Fruit fly (Drosophila melanogaster) whole organism, embryonic: Measurements from ENCODE around the gene mirr.

ENCODE experiments used
- Asciz ChIP-seq: fragments of 200-800 bp; sonication (Bioruptor generic); optimal IDR thresholded peaks from 2 replicates; lab custom pipeline; 2017; ENCODE audit warnings: missing biosample characterization, mild to moderate bottlenecking, missing genetic modification characterization, missing genetic modification reagents
- B-H2 ChIP-seq: fragments of 200-800 bp; sonication (Bioruptor generic); optimal IDR thresholded peaks from 2 replicates; lab custom pipeline; 2018; ENCODE audit warnings: missing biosample characterization, mild to moderate bottlenecking, missing genetic modification characterization
- BEAF-32 ChIP-seq: fragments of 200-800 bp; sonication (Bioruptor generic); optimal IDR thresholded peaks from 3 replicates; lab custom pipeline; 2017; ENCODE audit warnings: missing biosample characterization, missing genetic modification characterization, mild to moderate bottlenecking, moderate library complexity, missing genetic modification reagents
- Blimp-1 ChIP-seq: fragments of 200-800 bp; sonication (Bioruptor generic); optimal IDR thresholded peaks from 3 replicates; lab custom pipeline; 2018; ENCODE audit warnings: missing biosample characterization, missing genetic modification characterization, mild to moderate bottlenecking, moderate library complexity, missing genetic modification reagents
- C15 ChIP-seq: fragments of 200-800 bp; sonication (Bioruptor generic); IDR thresholded peaks from 3 replicates; pipeline ENCODE4 v1.3.6; 2022; ENCODE audit warnings: missing biosample characterization, missing genetic modification characterization
- CG1024 ChIP-seq: fragments of 200-800 bp; sonication (Bioruptor generic); IDR thresholded peaks from 2 replicates; pipeline ENCODE4 v1.3.6; 2022; ENCODE audit warnings: missing biosample characterization, missing genetic modification characterization
- CG11398 ChIP-seq: fragments of 200-800 bp; sonication (Bioruptor generic); optimal IDR thresholded peaks from 2 replicates; lab custom pipeline; 2016; ENCODE audit warnings: missing biosample characterization, missing genetic modification characterization
- CG11723 ChIP-seq: fragments of 200-800 bp; sonication (Bioruptor generic); optimal IDR thresholded peaks from 2 replicates; lab custom pipeline; 2017; ENCODE audit warnings: missing biosample characterization, mild to moderate bottlenecking, missing genetic modification characterization
- CG12299 ChIP-seq: fragments of 200-800 bp; sonication (Bioruptor generic); optimal IDR thresholded peaks from 2 replicates; lab custom pipeline; 2018; ENCODE audit warnings: missing biosample characterization, mild to moderate bottlenecking, missing genetic modification characterization
- CG12769 ChIP-seq: fragments of 200-800 bp; sonication (Bioruptor generic); optimal IDR thresholded peaks from 2 replicates; lab custom pipeline; 2019; ENCODE audit warnings: missing biosample characterization, mild to moderate bottlenecking, missing genetic modification characterization, moderate library complexity
- CG14667 ChIP-seq: fragments of 200-800 bp; sonication (Bioruptor generic); IDR thresholded peaks from 2 replicates; pipeline ENCODE4 v1.3.6; 2022; ENCODE audit warnings: missing biosample characterization, missing genetic modification characterization
- CG14965 ChIP-seq: fragments of 200-800 bp; sonication (Bioruptor generic); optimal IDR thresholded peaks from 2 replicates; lab custom pipeline; 2016; ENCODE audit warnings: missing biosample characterization, missing genetic modification characterization, borderline replicate concordance
- CG17802 ChIP-seq: fragments of 200-800 bp; sonication (Bioruptor generic); optimal IDR thresholded peaks from 2 replicates; lab custom pipeline; 2018; ENCODE audit warnings: missing biosample characterization, mild to moderate bottlenecking, missing genetic modification characterization, moderate library complexity
- CG18599 ChIP-seq: fragments of 200-800 bp; sonication (Bioruptor generic); optimal IDR thresholded peaks from 3 replicates; lab custom pipeline; 2017; ENCODE audit warnings: missing biosample characterization, missing genetic modification characterization, mild to moderate bottlenecking, moderate library complexity, missing genetic modification reagents
- CG5953 ChIP-seq: fragments of 200-800 bp; sonication (Bioruptor generic); IDR thresholded peaks from 2 replicates; pipeline ENCODE4 v1.3.6; 2022; ENCODE audit warnings: missing biosample characterization, missing genetic modification characterization
- CG7963 ChIP-seq: fragments of 200-800 bp; sonication (Bioruptor generic); IDR thresholded peaks from 3 replicates; pipeline ENCODE4 v1.3.6; 2022; ENCODE audit warnings: missing biosample characterization, missing genetic modification characterization; ENCODE audit not compliant: partially characterized antibody
- CG8765 ChIP-seq: fragments of 200-800 bp; sonication (Bioruptor generic); IDR thresholded peaks from 2 replicates; pipeline ENCODE4 v1.3.6; 2022; ENCODE audit warnings: missing biosample characterization, missing genetic modification characterization
- CG9437 ChIP-seq: fragments of 200-800 bp; sonication (Bioruptor generic); optimal IDR thresholded peaks from 2 replicates; lab custom pipeline; 2018; ENCODE audit warnings: missing biosample characterization, mild to moderate bottlenecking, missing genetic modification characterization
- CG9817 ChIP-seq: fragments of 200-800 bp; sonication (Bioruptor generic); optimal IDR thresholded peaks from 2 replicates; lab custom pipeline; 2018; ENCODE audit warnings: missing biosample characterization, mild to moderate bottlenecking, missing genetic modification characterization, moderate library complexity
- Dip3 ChIP-seq: fragments of 200-800 bp; sonication (Bioruptor generic); optimal IDR thresholded peaks from 3 replicates; lab custom pipeline; 2016; ENCODE audit warnings: missing biosample characterization, missing genetic modification characterization
- Ets97D ChIP-seq: fragments of 200-800 bp; sonication (Bioruptor generic); optimal IDR thresholded peaks from 3 replicates; lab custom pipeline; 2016; ENCODE audit warnings: missing biosample characterization, missing genetic modification characterization
- Fer1 ChIP-seq: fragments of 200-800 bp; sonication (Bioruptor generic); optimal IDR thresholded peaks from 2 replicates; lab custom pipeline; 2017; ENCODE audit warnings: missing biosample characterization, mild to moderate bottlenecking, missing genetic modification characterization
- Fer2 ChIP-seq: fragments of 200-800 bp; sonication (Bioruptor generic); optimal IDR thresholded peaks from 2 replicates; lab custom pipeline; 2018; ENCODE audit warnings: missing biosample characterization, mild to moderate bottlenecking, missing genetic modification characterization, moderate library complexity
- Hand ChIP-seq: fragments of 200-800 bp; sonication (Bioruptor generic); optimal IDR thresholded peaks from 2 replicates; lab custom pipeline; 2017; ENCODE audit warnings: mild to moderate bottlenecking, missing biosample characterization, missing genetic modification reagents, missing genetic modification characterization
- Hr3 ChIP-seq: fragments of 200-800 bp; sonication (Bioruptor generic); optimal IDR thresholded peaks from 3 replicates; lab custom pipeline; 2016; ENCODE audit warnings: missing biosample characterization, missing genetic modification characterization
- Mrtf ChIP-seq: fragments of 200-800 bp; sonication (Bioruptor generic); IDR thresholded peaks from 3 replicates; pipeline ENCODE4 v1.3.6; 2022; ENCODE audit warnings: missing biosample characterization, missing genetic modification characterization
- Ravus ChIP-seq: fragments of 200-800 bp; sonication (Bioruptor generic); IDR thresholded peaks from 2 replicates; pipeline ENCODE4 v1.3.6; 2022; ENCODE audit warnings: missing biosample characterization, missing genetic modification characterization
- ac ChIP-seq: fragments of 200-800 bp; sonication (Bioruptor generic); optimal IDR thresholded peaks from 3 replicates; lab custom pipeline; 2017; ENCODE audit warnings: missing biosample characterization, mild to moderate bottlenecking, missing genetic modification characterization
- al ChIP-seq: fragments of 200-800 bp; sonication (Bioruptor generic); IDR thresholded peaks from 2 replicates; pipeline ENCODE4 v1.3.6; 2022; ENCODE audit warnings: missing biosample characterization, missing genetic modification characterization
- ash1 ChIP-seq: fragments of 200-800 bp; sonication (Bioruptor generic); optimal IDR thresholded peaks from 2 replicates; lab custom pipeline; 2018; ENCODE audit warnings: missing biosample characterization, mild to moderate bottlenecking, missing genetic modification characterization
- ato ChIP-seq: fragments of 200-800 bp; sonication (Bioruptor generic); IDR thresholded peaks from 2 replicates; pipeline ENCODE4 v1.3.6; 2022; ENCODE audit warnings: missing biosample characterization, missing genetic modification characterization; ENCODE audit not compliant: partially characterized antibody
- btn ChIP-seq: fragments of 200-800 bp; sonication (Bioruptor generic); optimal IDR thresholded peaks from 2 replicates; lab custom pipeline; 2016; ENCODE audit warnings: missing biosample characterization, missing genetic modification characterization
- chm ChIP-seq: fragments of 200-800 bp; sonication (Bioruptor generic); IDR thresholded peaks from 2 replicates; pipeline ENCODE4 v1.3.6; 2022; ENCODE audit warnings: missing biosample characterization, missing genetic modification characterization
- chn ChIP-seq: fragments of 200-800 bp; sonication (Bioruptor generic); optimal IDR thresholded peaks from 2 replicates; lab custom pipeline; 2016; ENCODE audit warnings: missing biosample characterization, missing genetic modification characterization
- cwo ChIP-seq: fragments of 200-800 bp; sonication (Bioruptor generic); optimal IDR thresholded peaks from 3 replicates; lab custom pipeline; 2017; ENCODE audit warnings: missing biosample characterization, missing genetic modification characterization, mild to moderate bottlenecking, moderate library complexity, missing genetic modification reagents
- dm ChIP-seq: fragments of 200-800 bp; sonication (Bioruptor generic); optimal IDR thresholded peaks from 3 replicates; lab custom pipeline; 2016; ENCODE audit warnings: missing biosample characterization, missing genetic modification characterization
- dmrt99B ChIP-seq: fragments of 200-800 bp; sonication (Bioruptor generic); optimal IDR thresholded peaks from 2 replicates; lab custom pipeline; 2018; ENCODE audit warnings: missing biosample characterization, mild to moderate bottlenecking, missing genetic modification characterization, moderate library complexity
- gsb-n ChIP-seq: fragments of 200-800 bp; sonication (Bioruptor generic); optimal IDR thresholded peaks from 3 replicates; lab custom pipeline; 2018; ENCODE audit warnings: missing biosample characterization, mild to moderate bottlenecking, missing genetic modification characterization
- lilli ChIP-seq: fragments of 200-800 bp; sonication (Bioruptor generic); optimal IDR thresholded peaks from 3 replicates; lab custom pipeline; 2016; ENCODE audit warnings: missing biosample characterization, missing genetic modification characterization
- nau ChIP-seq: fragments of 200-800 bp; sonication (Bioruptor generic); optimal IDR thresholded peaks from 3 replicates; lab custom pipeline; 2017; ENCODE audit warnings: missing biosample characterization, mild to moderate bottlenecking, missing genetic modification characterization, missing genetic modification reagents
- odd ChIP-seq: fragments of 200-800 bp; sonication (Bioruptor generic); optimal IDR thresholded peaks from 2 replicates; lab custom pipeline; 2017; ENCODE audit warnings: missing biosample characterization, mild to moderate bottlenecking, missing genetic modification characterization
- salm ChIP-seq: fragments of 200-800 bp; sonication (Bioruptor generic); optimal IDR thresholded peaks from 2 replicates; lab custom pipeline; 2018; ENCODE audit warnings: missing biosample characterization, mild to moderate bottlenecking, missing genetic modification characterization
- sd ChIP-seq: fragments of 200-800 bp; sonication (Bioruptor generic); optimal IDR thresholded peaks from 3 replicates; lab custom pipeline; 2018; ENCODE audit warnings: missing biosample characterization, mild to moderate bottlenecking, missing genetic modification characterization, moderate library complexity
- seq ChIP-seq: fragments of 200-800 bp; sonication (Bioruptor generic); IDR thresholded peaks from 2 replicates; pipeline ENCODE4 v1.3.6; 2022; ENCODE audit warnings: missing biosample characterization, missing genetic modification characterization
- shn ChIP-seq: fragments of 200-800 bp; sonication (Bioruptor generic); optimal IDR thresholded peaks from 3 replicates; lab custom pipeline; 2016; ENCODE audit warnings: missing biosample characterization, missing genetic modification characterization
- slp2 ChIP-seq: fragments of 200-800 bp; sonication (Bioruptor generic); optimal IDR thresholded peaks from 2 replicates; lab custom pipeline; 2016; ENCODE audit warnings: missing biosample characterization, missing genetic modification characterization
- sna ChIP-seq: fragments of 200-800 bp; sonication (Bioruptor generic); IDR thresholded peaks from 2 replicates; pipeline ENCODE4 v1.3.6; 2022; ENCODE audit warnings: missing biosample characterization, missing genetic modification characterization; ENCODE audit not compliant: partially characterized antibody
- ssp ChIP-seq: fragments of 200-800 bp; sonication (Bioruptor generic); IDR thresholded peaks from 2 replicates; pipeline ENCODE4 v1.3.6; 2022; ENCODE audit warnings: missing biosample characterization, missing genetic modification characterization
- trh ChIP-seq: fragments of 200-800 bp; sonication (Bioruptor generic); optimal IDR thresholded peaks from 2 replicates; lab custom pipeline; 2016; ENCODE audit warnings: missing biosample characterization, missing genetic modification characterization
- wek ChIP-seq: fragments of 200-800 bp; sonication (Bioruptor generic); optimal IDR thresholded peaks from 3 replicates; lab custom pipeline; 2018; ENCODE audit warnings: missing biosample characterization, mild to moderate bottlenecking, missing genetic modification characterization, moderate library complexity

mirr gene

dm6 chr3L:12667998-12668616 lies 25.3 kb upstream of the mirr start (continued):
- TF ChIP-seq CG9437 (GFP tag; lab: Kevin White, UChicago) (no peak), CG5953 (GFP tag; lab: Robert Waterston, UW) (no peak), Hand (GFP tag; lab: Kevin White, UChicago) (no peak), dmrt99B (tag; lab: Kevin White, UChicago) (peak; percentile 57), Dip3 (no peak), Hr3 (GFP tag; lab: Kevin White, UChicago) (no peak), sna (GFP tag; lab: Robert Waterston, UW) (no peak), CG12769 (tag; lab: Kevin White, UChicago) (no peak), BEAF-32 (GFP tag; lab: Kevin White, UChicago) (no peak), Mrtf (no peak), dm (no peak), ash1 (GFP tag; lab: Kevin White, UChicago) (no peak), ac (peak; percentile 40), CG9817 (tag; lab: Kevin White, UChicago) (no peak), CG1024 (peak; percentile 38; the same call in 1 of the 2 replicates), CG14965 (GFP tag; lab: Kevin White, UChicago) (no peak), trh (GFP tag; lab: Kevin White, UChicago) (no peak), Fer1 (GFP tag; lab: Kevin White, UChicago) (no peak), CG14667 (GFP tag; lab: Robert Waterston, UW) (no peak), ssp (GFP tag; lab: Robert Waterston, UW) (no peak), CG18599 (GFP tag; lab: Kevin White, UChicago) (no peak), CG7963 (GFP tag; lab: Robert Waterston, UW) (no peak), Asciz (GFP tag; lab: Kevin White, UChicago) (peak; percentile 64), nau (GFP tag; lab: Kevin White, UChicago) (peak; percentile 41), al (no peak), btn (GFP tag; lab: Kevin White, UChicago) (no peak), CG8765 (GFP tag; lab: Robert Waterston, UW) (no peak), shn (GFP tag; lab: Kevin White, UChicago) (peak; percentile 14), chn (GFP tag; lab: Kevin White, UChicago) (no peak), cwo (GFP tag; lab: Kevin White, UChicago) (no peak), slp2 (peak; percentile 19), CG11398 (GFP tag; lab: Kevin White, UChicago) (no peak), CG11723 (GFP tag; lab: Kevin White, UChicago) (no peak), CG12299 (tag; lab: Kevin White, UChicago) (no peak), chm (GFP tag; lab: Robert Waterston, UW) (peak; percentile 17; the same call in 1 of the 2 replicates), Ravus (GFP tag; lab: Robert Waterston, UW) (no peak), Ets97D (GFP tag; lab: Kevin White, UChicago) (peak; percentile 81), B-H2 (GFP tag; lab: Kevin White, UChicago) (no peak), wek (GFP tag; lab: Kevin White, UChicago) (peak; percentile 25), ato (GFP tag; lab: Robert Waterston, UW) (no peak), gsb-n (tag; lab: Kevin White, UChicago) (peak; percentile 26), lilli (GFP tag; lab: Kevin White, UChicago) (no peak), Blimp-1 (GFP tag; lab: Kevin White, UChicago) (peak; percentile 48), odd (GFP tag; lab: Kevin White, UChicago) (no peak), sd (tag; lab: Kevin White, UChicago) (no peak), CG17802 (tag; lab: Kevin White, UChicago) (peak; percentile 29), C15 (GFP tag; lab: Robert Waterston, UW) (no peak), salm (tag; lab: Kevin White, UChicago) (no peak), seq (GFP tag; lab: Robert Waterston, UW) (peak; percentile 59; the same call in 1 of the 2 replicates), Fer2 (no peak)
